ENCODE assay signal across 6 fruit fly cellular contexts in genomic region chrX:6744088-6744487, dm6.
TF ChIP-seq lines count a peak whose summit lies in the region.

RpL17 (minus strand) TSS chrX:6744238.

- peak; percentile 67 to 69 for TF ChIP-seq CTCF in S2 (optimal IDR thresholded peaks at IDR 0.05; lab: Kevin White, UChicago)
- TF ChIP-seq CTCF in whole organism, embryonic (GFP tag; optimal IDR thresholded peaks at IDR 0.05; lab: Kevin White, UChicago), result peak; percentile 61

TF ChIP-seq in whole organism, adult, 20 proteins besides CTCF, POLR2A, EP300 and RAD21 (continues in another document):
- peak; percentile 59 for TF ChIP-seq cic (GFP tag; optimal IDR thresholded peaks at IDR 0.05; lab: Kevin White, UChicago)
- peak; percentile 91 for TF ChIP-seq CG11617 (GFP tag; optimal IDR thresholded peaks at IDR 0.05; lab: Kevin White, UChicago)
- peak; percentile 10 for TF ChIP-seq CG12768 (GFP tag; optimal IDR thresholded peaks at IDR 0.05; lab: Kevin White, UChicago)
- peak; percentile 46 for TF ChIP-seq toe (GFP tag; optimal IDR thresholded peaks at IDR 0.05; lab: Kevin White, UChicago)
- TF ChIP-seq CG14711 (tag; optimal IDR thresholded peaks at IDR 0.05; lab: Kevin White, UChicago), result peak; percentile 73
- TF ChIP-seq kay (GFP tag; lab: Kevin White, UChicago; ENCODE audit: borderline replicate concordance), result no peak
- TF ChIP-seq CG33017 (tag; optimal IDR thresholded peaks at IDR 0.05; lab: Kevin White, UChicago), result peak; percentile 72
- peak; percentile 78 for TF ChIP-seq tj (GFP tag; optimal IDR thresholded peaks at IDR 0.05; lab: Kevin White, UChicago)
- TF ChIP-seq Mnt (GFP tag; optimal IDR thresholded peaks at IDR 0.05; lab: Kevin White, UChicago), result peak; percentile 97
- TF ChIP-seq CG7101 (tag; optimal IDR thresholded peaks at IDR 0.05; lab: Kevin White, UChicago), result peak; percentile 95
- peak; percentile 52 for TF ChIP-seq CG5204 (GFP tag; optimal IDR thresholded peaks at IDR 0.05; lab: Kevin White, UChicago)
- peak; percentile 45 for TF ChIP-seq Clk (GFP tag; optimal IDR thresholded peaks at IDR 0.05; lab: Kevin White, UChicago)
- peak; percentile 37 for TF ChIP-seq CG7045 (GFP tag; optimal IDR thresholded peaks at IDR 0.05; lab: Kevin White, UChicago)
- TF ChIP-seq ovo (GFP tag; optimal IDR thresholded peaks at IDR 0.05; lab: Kevin White, UChicago), result peak; percentile 96
- peak; percentile 97 for TF ChIP-seq Crg-1 (GFP tag; optimal IDR thresholded peaks at IDR 0.05; lab: Kevin White, UChicago)
- TF ChIP-seq pad (GFP tag; optimal IDR thresholded peaks at IDR 0.05; lab: Kevin White, UChicago), result peak; percentile 78
- TF ChIP-seq CG1620 (GFP tag; optimal IDR thresholded peaks at IDR 0.05; lab: Kevin White, UChicago), result peak; percentile 92
- no peak for TF ChIP-seq cnc (optimal IDR thresholded peaks at IDR 0.05; lab: Kevin White, UChicago)

TF ChIP-seq in whole organism, embryonic, 481 proteins besides CTCF, POLR2A, EP300 and RAD21 (continues in another document):
- TF ChIP-seq Dll (GFP tag; IDR thresholded peaks at IDR 0.05; lab: Robert Waterston, UW; ENCODE audit: partially characterized antibody) (no peak), sisA (GFP tag; IDR thresholded peaks at IDR 0.05; lab: Robert Waterston, UW) (peak; percentile 73), CG31388 (GFP tag; optimal IDR thresholded peaks at IDR 0.05; lab: Kevin White, UChicago) (no peak), Neu2 (GFP tag; optimal IDR thresholded peaks at IDR 0.05; lab: Kevin White, UChicago; ENCODE audit: borderline replicate concordance) (no peak), CG13296 (GFP tag; optimal IDR thresholded peaks at IDR 0.05; lab: Kevin White, UChicago) (peak; percentile 88), CG13123 (GFP tag; optimal IDR thresholded peaks at IDR 0.05; lab: Kevin White, UChicago) (peak; percentile 66), bowl (GFP tag; IDR thresholded peaks at IDR 0.05; lab: Robert Waterston, UW) (peak; percentile 66; the same call in 1 of the 2 replicates), Scr (GFP tag; IDR thresholded peaks at IDR 0.05; lab: Robert Waterston, UW; ENCODE audit: partially characterized antibody) (no peak), tin (GFP tag; optimal IDR thresholded peaks at IDR 0.05; lab: Kevin White, UChicago) (peak; percentile 61), pnt (GFP tag; optimal IDR thresholded peaks at IDR 0.05; lab: Kevin White, UChicago) (peak; percentile 63), Rx (GFP tag; IDR thresholded peaks at IDR 0.05; lab: Robert Waterston, UW) (peak; percentile 79), CG3726 (GFP tag; IDR thresholded peaks at IDR 0.05; lab: Robert Waterston, UW) (peak; percentile 78; the same call in 2 of the 3 replicates), ci (GFP tag; IDR thresholded peaks at IDR 0.05; lab: Robert Waterston, UW) (peak; percentile 98), Six4 (GFP tag; optimal IDR thresholded peaks at IDR 0.05; lab: Kevin White, UChicago) (no peak), CG16813 (GFP tag; IDR thresholded peaks at IDR 0.05; lab: Robert Waterston, UW; ENCODE audit: partially characterized antibody) (peak; percentile 47; the same call in 1 of the 3 replicates), CG34224 (GFP tag; IDR thresholded peaks at IDR 0.05; lab: Robert Waterston, UW; ENCODE audit: partially characterized antibody) (no peak), CG30431 (GFP tag; optimal IDR thresholded peaks at IDR 0.05; lab: Kevin White, UChicago) (peak; percentile 78)

TF ChIP-seq in whole organism, prepupa, 60 proteins besides CTCF, POLR2A, EP300 and RAD21 (continues in another document):
- peak; percentile 77 for TF ChIP-seq lz (GFP tag; optimal IDR thresholded peaks at IDR 0.05; lab: Kevin White, UChicago)
- peak; percentile 29 for TF ChIP-seq Hr4 (GFP tag; optimal IDR thresholded peaks at IDR 0.05; lab: Kevin White, UChicago)
- peak; percentile 47 for TF ChIP-seq CG10631 (GFP tag; optimal IDR thresholded peaks at IDR 0.05; lab: Kevin White, UChicago)
- TF ChIP-seq CG32006 (GFP tag; optimal IDR thresholded peaks at IDR 0.05; lab: Kevin White, UChicago), result peak; percentile 34
- peak; percentile 46 for TF ChIP-seq Ets21C (GFP tag; optimal IDR thresholded peaks at IDR 0.05; lab: Kevin White, UChicago)
- peak; percentile 74 for TF ChIP-seq Met (GFP tag; optimal IDR thresholded peaks at IDR 0.05; lab: Kevin White, UChicago)
- TF ChIP-seq Gug (GFP tag; IDR thresholded peaks at IDR 0.05; lab: Robert Waterston, UW), result peak; percentile 63
- TF ChIP-seq CG9139 (GFP tag; optimal IDR thresholded peaks at IDR 0.05; lab: Kevin White, UChicago), result peak; percentile 65
- TF ChIP-seq achi (GFP tag; optimal IDR thresholded peaks at IDR 0.05; lab: Kevin White, UChicago), result peak; percentile 70
- peak; percentile 70 for TF ChIP-seq CG3919 (GFP tag; optimal IDR thresholded peaks at IDR 0.05; lab: Kevin White, UChicago)
- TF ChIP-seq fd85E (GFP tag; optimal IDR thresholded peaks at IDR 0.05; lab: Kevin White, UChicago), result peak; percentile 50
- TF ChIP-seq CG8632 (GFP tag; optimal IDR thresholded peaks at IDR 0.05; lab: Kevin White, UChicago), result peak; percentile 69
- TF ChIP-seq CG6854 (GFP tag; optimal IDR thresholded peaks at IDR 0.05; lab: Kevin White, UChicago), result peak; percentile 88
- peak; percentile 75 for TF ChIP-seq CG34406 (GFP tag; optimal IDR thresholded peaks at IDR 0.05; lab: Kevin White, UChicago)
- TF ChIP-seq CG3032 (tag; optimal IDR thresholded peaks at IDR 0.05; lab: Kevin White, UChicago), result peak; percentile 29
- TF ChIP-seq CG1621 (tag; optimal IDR thresholded peaks at IDR 0.05; lab: Kevin White, UChicago), result peak; percentile 63
- TF ChIP-seq CG16779 (tag; optimal IDR thresholded peaks at IDR 0.05; lab: Kevin White, UChicago), result peak; percentile 82
- no peak for TF ChIP-seq CG6276 (GFP tag; optimal IDR thresholded peaks at IDR 0.05; lab: Kevin White, UChicago)
- TF ChIP-seq CG6808 (GFP tag; optimal IDR thresholded peaks at IDR 0.05; lab: Kevin White, UChicago), result peak; percentile 58

TF ChIP-seq in whole organism, pupa, 21 proteins besides CTCF, POLR2A, EP300 and RAD21 (continues in another document):
- TF ChIP-seq CG14655 (GFP tag; optimal IDR thresholded peaks at IDR 0.05; lab: Kevin White, UChicago), result peak; percentile 40
- TF ChIP-seq D1 (tag; optimal IDR thresholded peaks at IDR 0.05; lab: Kevin White, UChicago), result no peak
- peak; percentile 72 for TF ChIP-seq Pif1B (GFP tag; optimal IDR thresholded peaks at IDR 0.05; lab: Kevin White, UChicago)
- TF ChIP-seq CG13204 (GFP tag; optimal IDR thresholded peaks at IDR 0.05; lab: Kevin White, UChicago), result peak; percentile 70
- peak; percentile 66 for TF ChIP-seq CG34367 (tag; optimal IDR thresholded peaks at IDR 0.05; lab: Kevin White, UChicago)
- no peak for TF ChIP-seq EcR (GFP tag; optimal IDR thresholded peaks at IDR 0.05; lab: Kevin White, UChicago)
- peak; percentile 10 for TF ChIP-seq CG17806 (tag; optimal IDR thresholded peaks at IDR 0.05; lab: Kevin White, UChicago)
- peak; percentile 40 for TF ChIP-seq gl (tag; optimal IDR thresholded peaks at IDR 0.05; lab: Kevin White, UChicago)
- peak; percentile 91 for TF ChIP-seq CG4496 (GFP tag; IDR thresholded peaks at IDR 0.05; lab: Robert Waterston, UW)
- TF ChIP-seq Snoo (tag; optimal IDR thresholded peaks at IDR 0.05; lab: Kevin White, UChicago), result peak; percentile 87
- TF ChIP-seq CG8159 (tag; optimal IDR thresholded peaks at IDR 0.05; lab: Kevin White, UChicago), result peak; percentile 38
- TF ChIP-seq CG9948 (tag; optimal IDR thresholded peaks at IDR 0.05; lab: Kevin White, UChicago), result peak; percentile 11
- TF ChIP-seq CG15710 (tag; optimal IDR thresholded peaks at IDR 0.05; lab: Kevin White, UChicago), result peak; percentile 42
- no peak for TF ChIP-seq CG10348 (GFP tag; IDR thresholded peaks at IDR 0.05; lab: Robert Waterston, UW)
- peak; percentile 71 for TF ChIP-seq fd96Ca (GFP tag; IDR thresholded peaks at IDR 0.05; lab: Robert Waterston, UW)
- TF ChIP-seq CG8301 (tag; optimal IDR thresholded peaks at IDR 0.05; lab: Kevin White, UChicago), result peak; percentile 13
- TF ChIP-seq CG32121 (GFP tag; IDR thresholded peaks at IDR 0.05; lab: Robert Waterston, UW), result peak; percentile 61; the same call in 1 of the 2 replicates
- peak; percentile 64; the same call in 1 of the 2 replicates for TF ChIP-seq CG12605 (GFP tag; IDR thresholded peaks at IDR 0.05; lab: Robert Waterston, UW)
- TF ChIP-seq rn (GFP tag; IDR thresholded peaks at IDR 0.05; lab: Robert Waterston, UW), result no peak
- TF ChIP-seq Pif1A (GFP tag; optimal IDR thresholded peaks at IDR 0.05; lab: Kevin White, UChicago), result peak; percentile 68

TF ChIP-seq in whole organism, wandering third instar larva, 38 proteins besides CTCF, POLR2A, EP300 and RAD21 (continues in another document):
- TF ChIP-seq woc (GFP tag; optimal IDR thresholded peaks at IDR 0.05; lab: Kevin White, UChicago), result peak; percentile 58
- TF ChIP-seq usp (GFP tag; optimal IDR thresholded peaks at IDR 0.05; lab: Kevin White, UChicago), result no peak
- TF ChIP-seq ey (GFP tag; optimal IDR thresholded peaks at IDR 0.05; lab: Kevin White, UChicago), result peak; percentile 65
- TF ChIP-seq Hr83 (GFP tag; optimal IDR thresholded peaks at IDR 0.05; lab: Kevin White, UChicago; ENCODE audit: poor library complexity, severe bottlenecking), result peak; percentile 96
- peak; percentile 87 for TF ChIP-seq Sp1 (GFP tag; optimal IDR thresholded peaks at IDR 0.05; lab: Kevin White, UChicago)
- TF ChIP-seq Myc (optimal IDR thresholded peaks at IDR 0.05; lab: Kevin White, UChicago), result no peak
- peak in 1 of 2 experiments; percentile 81 for TF ChIP-seq foxo (GFP tag; optimal IDR thresholded peaks at IDR 0.05; lab: Kevin White, UChicago)
- peak; percentile 22 for TF ChIP-seq tai (GFP tag; optimal IDR thresholded peaks at IDR 0.05; lab: Kevin White, UChicago)
- TF ChIP-seq Mio (GFP tag; optimal IDR thresholded peaks at IDR 0.05; lab: Kevin White, UChicago), result peak; percentile 64
- TF ChIP-seq Dif (GFP tag; optimal IDR thresholded peaks at IDR 0.05; lab: Kevin White, UChicago; ENCODE audit: partially characterized antibody), result no peak
- no peak for TF ChIP-seq Abd-B (GFP tag; optimal IDR thresholded peaks at IDR 0.05; lab: Kevin White, UChicago)
- peak; percentile 80 for TF ChIP-seq h (GFP tag; optimal IDR thresholded peaks at IDR 0.05; lab: Kevin White, UChicago)
- TF ChIP-seq fru (GFP tag; optimal IDR thresholded peaks at IDR 0.05; lab: Kevin White, UChicago), result peak; percentile 75
- no peak for TF ChIP-seq Vsx2 (GFP tag; optimal IDR thresholded peaks at IDR 0.05; lab: Kevin White, UChicago; ENCODE audit: partially characterized antibody)
- no peak for TF ChIP-seq lola (GFP tag; optimal IDR thresholded peaks at IDR 0.05; lab: Kevin White, UChicago)
- TF ChIP-seq Hr78 (GFP tag; optimal IDR thresholded peaks at IDR 0.05; lab: Kevin White, UChicago), result no peak
- TF ChIP-seq CG32264 (GFP tag; optimal IDR thresholded peaks at IDR 0.05; lab: Kevin White, UChicago), result no peak
- peak; percentile 31 for TF ChIP-seq Jra (GFP tag; optimal IDR thresholded peaks at IDR 0.05; lab: Kevin White, UChicago)
- TF ChIP-seq HLH106 (tag; optimal IDR thresholded peaks at IDR 0.05; lab: Kevin White, UChicago), result peak; percentile 57
- TF ChIP-seq pan (optimal IDR thresholded peaks at IDR 0.05; lab: Kevin White, UChicago), result no peak
- TF ChIP-seq OdsH (GFP tag; optimal IDR thresholded peaks at IDR 0.05; lab: Kevin White, UChicago), result peak; percentile 77
- no peak for TF ChIP-seq Dfd (GFP tag; optimal IDR thresholded peaks at IDR 0.05; lab: Kevin White, UChicago)
- TF ChIP-seq GATAd (GFP tag; optimal IDR thresholded peaks at IDR 0.05; lab: Kevin White, UChicago), result no peak
